Fruit fly (Drosophila melanogaster) whole organism, embryonic: Measurements from ENCODE around the gene CG5910.

Source experiments
- Aef1 ChIP-seq: fragments of 200-800 bp; sonication (Bioruptor generic); IDR thresholded peaks from 3 replicates; pipeline ENCODE4 v1.3.6; 2022; ENCODE audit warnings: missing biosample characterization, missing genetic modification characterization
- Asciz ChIP-seq: fragments of 200-800 bp; sonication (Bioruptor generic); optimal IDR thresholded peaks from 2 replicates; lab custom pipeline; 2017; ENCODE audit warnings: missing biosample characterization, mild to moderate bottlenecking, missing genetic modification characterization, missing genetic modification reagents
- Bgb ChIP-seq: fragments of 200-800 bp; sonication (Bioruptor generic); IDR thresholded peaks from 2 replicates; pipeline ENCODE4 v1.3.6; 2022; ENCODE audit warnings: missing biosample characterization, missing genetic modification characterization; ENCODE audit not compliant: partially characterized antibody
- CG10979 ChIP-seq: fragments of 200-800 bp; sonication (Bioruptor generic); optimal IDR thresholded peaks from 2 replicates; lab custom pipeline; 2018; ENCODE audit warnings: missing biosample characterization, mild to moderate bottlenecking, missing genetic modification characterization, moderate library complexity
- CG11504 ChIP-seq: fragments of 200-800 bp; sonication (Bioruptor generic); optimal IDR thresholded peaks from 3 replicates; lab custom pipeline; 2019; ENCODE audit warnings: missing biosample characterization, mild to moderate bottlenecking, missing genetic modification characterization, moderate library complexity
- CG1233 ChIP-seq: fragments of 200-800 bp; sonication (Bioruptor generic); optimal IDR thresholded peaks from 4 replicates; lab custom pipeline; 2018; ENCODE audit warnings: missing biosample characterization, mild to moderate bottlenecking, missing genetic modification characterization
- CG12659 ChIP-seq: fragments of 200-800 bp; sonication (Bioruptor generic); optimal IDR thresholded peaks from 3 replicates; lab custom pipeline; 2017; ENCODE audit warnings: mild to moderate bottlenecking, missing biosample characterization, missing genetic modification reagents, missing genetic modification characterization
- CG13624 ChIP-seq: fragments of 200-800 bp; sonication (Bioruptor generic); optimal IDR thresholded peaks from 2 replicates; lab custom pipeline; 2016; ENCODE audit warnings: missing biosample characterization, missing genetic modification characterization
- CG14050 ChIP-seq: fragments of 200-800 bp; sonication (Bioruptor generic); IDR thresholded peaks from 3 replicates; pipeline ENCODE4 v1.3.6; 2022; ENCODE audit warnings: missing biosample characterization, missing genetic modification characterization
- CG14710 ChIP-seq: fragments of 200-800 bp; sonication (Bioruptor generic); optimal IDR thresholded peaks from 3 replicates; lab custom pipeline; 2019; ENCODE audit warnings: missing biosample characterization, mild to moderate bottlenecking, missing genetic modification characterization, moderate library complexity
- CG16813 ChIP-seq: fragments of 200-800 bp; sonication (Bioruptor generic); IDR thresholded peaks from 3 replicates; pipeline ENCODE4 v1.3.6; 2022; ENCODE audit warnings: missing biosample characterization, missing genetic modification characterization; ENCODE audit not compliant: partially characterized antibody
- CG17385 ChIP-seq: fragments of 200-800 bp; sonication (Bioruptor generic); optimal IDR thresholded peaks from 3 replicates; lab custom pipeline; 2018; ENCODE audit warnings: missing biosample characterization, mild to moderate bottlenecking, missing genetic modification characterization
- CG18011 ChIP-seq: fragments of 200-800 bp; sonication (Bioruptor generic); optimal IDR thresholded peaks from 2 replicates; lab custom pipeline; 2017; ENCODE audit warnings: missing biosample characterization, missing genetic modification characterization, mild to moderate bottlenecking, moderate library complexity, missing genotype
- CG18476 ChIP-seq: fragments of 200-800 bp; sonication (Bioruptor generic); optimal IDR thresholded peaks from 2 replicates; lab custom pipeline; 2016; ENCODE audit warnings: missing biosample characterization, mild to moderate bottlenecking, missing genetic modification characterization
- CG18619 ChIP-seq: fragments of 200-800 bp; sonication (Bioruptor generic); optimal IDR thresholded peaks from 3 replicates; lab custom pipeline; 2017; ENCODE audit warnings: missing biosample characterization, mild to moderate bottlenecking, missing genetic modification characterization
- CG2678 ChIP-seq: fragments of 200-800 bp; sonication (Bioruptor generic); optimal IDR thresholded peaks from 3 replicates; lab custom pipeline; 2019; ENCODE audit warnings: missing biosample characterization, mild to moderate bottlenecking, missing genetic modification characterization, moderate library complexity
- CG4328 ChIP-seq: fragments of 200-800 bp; sonication (Bioruptor generic); optimal IDR thresholded peaks from 3 replicates; lab custom pipeline; 2017; ENCODE audit warnings: missing biosample characterization, missing genetic modification reagents, missing genetic modification characterization
- CG6689 ChIP-seq: fragments of 200-800 bp; sonication (Bioruptor generic); IDR thresholded peaks from 2 replicates; pipeline ENCODE4 v1.3.6; 2022; ENCODE audit warnings: missing biosample characterization, missing genetic modification characterization
- CG6813 ChIP-seq: fragments of 200-800 bp; sonication (Bioruptor generic); optimal IDR thresholded peaks from 2 replicates; lab custom pipeline; 2017; ENCODE audit warnings: missing biosample characterization, missing genetic modification characterization, mild to moderate bottlenecking, moderate library complexity, missing genetic modification reagents
- CG7271 ChIP-seq: fragments of 200-800 bp; sonication (Bioruptor generic); optimal IDR thresholded peaks from 2 replicates; lab custom pipeline; 2018; ENCODE audit warnings: missing biosample characterization, mild to moderate bottlenecking, missing genetic modification characterization, moderate library complexity
- CG7745 ChIP-seq: fragments of 200-800 bp; sonication (Bioruptor generic); optimal IDR thresholded peaks from 2 replicates; lab custom pipeline; 2018; ENCODE audit warnings: missing biosample characterization, mild to moderate bottlenecking, missing genetic modification characterization, moderate library complexity
- CG8944 ChIP-seq: fragments of 200-800 bp; sonication (Bioruptor generic); optimal IDR thresholded peaks from 3 replicates; lab custom pipeline; 2016; ENCODE audit warnings: missing biosample characterization, missing genetic modification characterization
- CG9215 ChIP-seq: fragments of 200-800 bp; sonication (Bioruptor generic); IDR thresholded peaks from 2 replicates; pipeline ENCODE4 v1.3.6; 2022; ENCODE audit warnings: missing biosample characterization, missing genetic modification characterization
- Doc3 ChIP-seq: fragments of 200-800 bp; sonication (Bioruptor generic); IDR thresholded peaks from 3 replicates; pipeline ENCODE4 v1.3.6; 2022; ENCODE audit warnings: missing biosample characterization, missing genetic modification characterization; ENCODE audit not compliant: partially characterized antibody
- H15 ChIP-seq: fragments of 200-800 bp; sonication (Bioruptor generic); IDR thresholded peaks from 3 replicates; pipeline ENCODE4 v1.3.6; 2022; ENCODE audit warnings: missing biosample characterization, missing genetic modification characterization
- Kr ChIP-seq: fragments of 200-800 bp; sonication (Bioruptor generic); optimal IDR thresholded peaks from 2 replicates; lab custom pipeline; 2017; ENCODE audit warnings: missing biosample characterization, mild to moderate bottlenecking, missing genetic modification characterization
- MBD-R2 ChIP-seq: fragments of 200-800 bp; sonication (Bioruptor generic); IDR thresholded peaks from 2 replicates; pipeline ENCODE4 v1.3.6; 2022; ENCODE audit warnings: missing biosample characterization, missing genetic modification characterization
- MESR4 ChIP-seq: fragments of 200-800 bp; sonication (Bioruptor generic); optimal IDR thresholded peaks from 2 replicates; lab custom pipeline; 2018; ENCODE audit warnings: missing biosample characterization, mild to moderate bottlenecking, missing genetic modification characterization, moderate library complexity
- MTF-1 ChIP-seq: fragments of 200-800 bp; sonication (Bioruptor generic); optimal IDR thresholded peaks from 2 replicates; lab custom pipeline; 2018; ENCODE audit warnings: missing biosample characterization, mild to moderate bottlenecking, missing genetic modification characterization, borderline replicate concordance
- NC2β ChIP-seq: fragments of 200-800 bp; sonication (Bioruptor generic); optimal IDR thresholded peaks from 2 replicates; lab custom pipeline; 2016; ENCODE audit warnings: missing biosample characterization, missing genetic modification characterization
- Nf-YB ChIP-seq: fragments of 200-800 bp; sonication (Bioruptor generic); optimal IDR thresholded peaks from 3 replicates; lab custom pipeline; 2019; ENCODE audit warnings: missing biosample characterization, mild to moderate bottlenecking, missing genetic modification characterization, moderate library complexity
- Rx ChIP-seq: fragments of 200-800 bp; sonication (Bioruptor generic); IDR thresholded peaks from 2 replicates; pipeline ENCODE4 v1.3.6; 2022; ENCODE audit warnings: missing biosample characterization, missing genetic modification characterization
- Vsx1 ChIP-seq: fragments of 200-800 bp; sonication (Bioruptor generic); optimal IDR thresholded peaks from 2 replicates; lab custom pipeline; 2017; ENCODE audit warnings: missing biosample characterization, mild to moderate bottlenecking, missing genetic modification characterization, missing genetic modification reagents
- Xrp1 ChIP-seq: fragments of 200-800 bp; sonication (Bioruptor generic); IDR thresholded peaks from 2 replicates; pipeline ENCODE4 v1.3.6; 2022; ENCODE audit warnings: missing biosample characterization, missing genetic modification characterization
- bcd ChIP-seq: fragments of 200-800 bp; sonication (Bioruptor generic); optimal IDR thresholded peaks from 2 replicates; lab custom pipeline; 2017; ENCODE audit warnings: missing biosample characterization, mild to moderate bottlenecking, missing genetic modification characterization
- chif ChIP-seq, 2 experiments: fragments of 200-800 bp; sonication (Bioruptor generic); optimal IDR thresholded peaks; 3 replicates each; lab custom pipeline; 2016; ENCODE audit warnings: missing biosample characterization in 2 of 2, missing genetic modification characterization in 2 of 2
- chinmo ChIP-seq: fragments of 200-800 bp; sonication (Bioruptor generic); IDR thresholded peaks from 4 replicates; pipeline ENCODE4 v1.3.6; 2022; ENCODE audit warnings: missing biosample characterization, missing genetic modification characterization; ENCODE audit not compliant: partially characterized antibody
- dmrt11E ChIP-seq: fragments of 200-800 bp; sonication (Bioruptor generic); optimal IDR thresholded peaks from 3 replicates; lab custom pipeline; 2018; ENCODE audit warnings: missing biosample characterization, mild to moderate bottlenecking, missing genetic modification characterization, moderate library complexity
- eyg ChIP-seq: fragments of 200-800 bp; sonication (Bioruptor generic); optimal IDR thresholded peaks from 3 replicates; lab custom pipeline; 2016; ENCODE audit warnings: missing biosample characterization, missing genetic modification characterization
- grau ChIP-seq: fragments of 200-800 bp; optimal IDR thresholded peaks from 3 replicates; lab custom pipeline; 2019; ENCODE audit warnings: missing biosample characterization, mild to moderate bottlenecking, missing genetic modification characterization, moderate library complexity
- lbe ChIP-seq: fragments of 200-800 bp; sonication (Bioruptor generic); optimal IDR thresholded peaks from 2 replicates; lab custom pipeline; 2016; ENCODE audit warnings: missing biosample characterization, mild to moderate bottlenecking, missing genetic modification characterization
- mirr ChIP-seq: fragments of 200-800 bp; sonication (Bioruptor generic); optimal IDR thresholded peaks from 3 replicates; lab custom pipeline; 2018; ENCODE audit warnings: missing biosample characterization, mild to moderate bottlenecking, missing genetic modification characterization
- otp ChIP-seq: fragments of 200-800 bp; sonication (Bioruptor generic); IDR thresholded peaks from 3 replicates; pipeline ENCODE4, ENCODE4 v1.3.6; 2022; ENCODE audit warnings: missing biosample characterization, missing genetic modification characterization
- pum ChIP-seq: fragments of 200-800 bp; sonication (Bioruptor generic); optimal IDR thresholded peaks from 2 replicates; lab custom pipeline; 2016; ENCODE audit warnings: missing biosample characterization, missing genetic modification characterization
- pzg ChIP-seq: fragments of 200-800 bp; sonication (Bioruptor generic); optimal IDR thresholded peaks from 3 replicates; lab custom pipeline; 2018; ENCODE audit warnings: missing biosample characterization, mild to moderate bottlenecking, missing genetic modification characterization, moderate library complexity
- slbo ChIP-seq: fragments of 200-800 bp; sonication (Bioruptor generic); IDR thresholded peaks from 2 replicates; pipeline ENCODE4 v1.3.6; 2022; ENCODE audit warnings: missing biosample characterization, missing genetic modification characterization
- vnd ChIP-seq: fragments of 200-800 bp; sonication (Bioruptor generic); IDR thresholded peaks from 3 replicates; pipeline ENCODE4 v1.3.6; 2022; ENCODE audit warnings: missing biosample characterization, missing genetic modification characterization; ENCODE audit not compliant: partially characterized antibody

Gene CG5910

dm6 chr3L:20401026-20401912 is 41.0 kb upstream of the CG5910 start, which contains the start of gene trbl (continued):
- no peak for TF ChIP-seq Asciz (GFP tag; lab: Kevin White, UChicago)
- TF ChIP-seq CG4328 (GFP tag; lab: Kevin White, UChicago) = no peak
- TF ChIP-seq otp = no peak
- TF ChIP-seq MESR4 = peak; percentile 37
- peak; percentile 69 for TF ChIP-seq CG13624 (GFP tag; lab: Kevin White, UChicago)
- TF ChIP-seq NC2β = peak; percentile 13
- TF ChIP-seq dmrt11E (tag; lab: Kevin White, UChicago) = no peak
- TF ChIP-seq Rx (GFP tag; lab: Robert Waterston, UW) = no peak
- TF ChIP-seq pzg (GFP tag; lab: Kevin White, UChicago) = peak; percentile 20
- peak; percentile 54 for TF ChIP-seq mirr
- no peak for TF ChIP-seq bcd (GFP tag; lab: Kevin White, UChicago)
- TF ChIP-seq CG6813 (GFP tag; lab: Kevin White, UChicago) = no peak
- TF ChIP-seq CG18476 = no peak
- peak; percentile 33 for TF ChIP-seq Nf-YB
- peak; percentile 77 for TF ChIP-seq Bgb (GFP tag; lab: Robert Waterston, UW)
- peak; percentile 59; the same call in 2 of the 3 replicates for TF ChIP-seq CG16813
- peak; percentile 24 for TF ChIP-seq CG10979 (tag; lab: Kevin White, UChicago)
- no peak for TF ChIP-seq CG9215 (GFP tag; lab: Robert Waterston, UW)
- TF ChIP-seq CG8944 = no peak
- peak; percentile 91 for TF ChIP-seq CG17385
- TF ChIP-seq slbo = no peak
- TF ChIP-seq MBD-R2 = peak; percentile 23; the same call in 1 of the 2 replicates
- TF ChIP-seq CG7271 = peak; percentile 54
- TF ChIP-seq Aef1 = no peak
- TF ChIP-seq CG18619 (GFP tag; lab: Kevin White, UChicago) = no peak
- peak; percentile 35 for TF ChIP-seq grau
- peak; percentile 37; the same call in 1 of the 3 replicates for TF ChIP-seq Doc3 (GFP tag; lab: Robert Waterston, UW)
- peak; percentile 62 for TF ChIP-seq CG7745 (tag; lab: Kevin White, UChicago)
- no peak for TF ChIP-seq pum (GFP tag; lab: Kevin White, UChicago)
- TF ChIP-seq CG18011 (GFP tag; lab: Kevin White, UChicago) = peak; percentile 20
- peak; percentile 26 for TF ChIP-seq CG14710 (tag; lab: Kevin White, UChicago)
- peak; percentile 10 for TF ChIP-seq lbe
- no peak for TF ChIP-seq eyg (GFP tag; lab: Kevin White, UChicago)
- TF ChIP-seq vnd (GFP tag; lab: Robert Waterston, UW) = peak; percentile 43; the same call in 1 of the 3 replicates
- TF ChIP-seq CG1233 (GFP tag; lab: Kevin White, UChicago) = no peak
- TF ChIP-seq CG2678 (tag; lab: Kevin White, UChicago) = peak; percentile 10
- TF ChIP-seq MTF-1 (GFP tag; lab: Kevin White, UChicago) = peak; percentile 44
- no peak for TF ChIP-seq H15 (GFP tag; lab: Robert Waterston, UW)
- TF ChIP-seq CG6689 (GFP tag; lab: Robert Waterston, UW) = no peak
- peak in 1 of 2 experiments; percentile 35 for TF ChIP-seq chif (GFP tag; optimal IDR thresholded peaks at IDR 0.05; lab: Kevin White, UChicago)
- TF ChIP-seq Xrp1 (GFP tag; lab: Robert Waterston, UW) = no peak
- no peak for TF ChIP-seq CG14050 (GFP tag; lab: Robert Waterston, UW)
- peak; percentile 98 for TF ChIP-seq chinmo (GFP tag; lab: Robert Waterston, UW)
- TF ChIP-seq CG12659 = peak; percentile 22
- TF ChIP-seq Kr (GFP tag; lab: Kevin White, UChicago) = peak; percentile 13
- TF ChIP-seq CG11504 (tag; lab: Kevin White, UChicago) = peak; percentile 12
- peak; percentile 22 for TF ChIP-seq Vsx1
